Worm (Caenorhabditis elegans): ENCODE results near the gene F28H7.8.

DNA sequence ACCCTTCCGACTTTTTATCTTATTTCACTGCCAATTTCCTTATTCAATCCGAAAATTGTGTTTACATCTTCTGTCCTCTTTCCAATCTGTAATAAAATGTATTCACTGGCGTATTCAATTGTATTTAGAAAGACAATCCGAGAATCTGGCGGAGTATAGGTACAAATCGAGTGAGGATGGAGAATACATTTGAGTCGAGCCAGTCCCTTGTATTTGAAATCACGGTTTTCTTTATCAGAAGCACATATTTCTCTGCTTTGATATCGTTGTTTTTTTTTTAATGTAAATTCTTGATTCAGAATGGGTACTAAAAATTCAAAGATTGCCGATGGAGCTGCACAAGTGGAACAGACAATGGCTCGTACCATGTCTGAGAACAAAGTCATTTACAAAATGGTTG, 5.3 kb downstream of the F28H7.8 start, which contains the start of gene ocr-1:
- TF ChIP-seq gei-8 (GFP tag; optimal IDR thresholded peaks at IDR 0.05) (no peak), ceh-44 (GFP tag; IDR thresholded peaks at IDR 0.05) (no peak), nhr-41 (GFP tag; IDR thresholded peaks at IDR 0.05) (no peak), ceh-82 (tag; optimal IDR thresholded peaks at IDR 0.05) (no peak), pha-4 (GFP tag; IDR thresholded peaks at IDR 0.05) (no peak), pha-4 (tag; optimal IDR thresholded peaks at IDR 0.05) (no peak), unc-39 (tag; optimal IDR thresholded peaks at IDR 0.05) (no peak), spr-3 (GFP tag; optimal IDR thresholded peaks at IDR 0.05) (no peak), nhr-76 (tag; optimal IDR thresholded peaks at IDR 0.05) (no peak)
